Worm (Caenorhabditis elegans): ENCODE data around the gene sao-1.

ce11 chrV:13923851-13924250 is 39.9 kb upstream of the sao-1 start, which contains the start of gene srxa-11:
- TF ChIP-seq tbx-8 (GFP tag; optimal IDR thresholded peaks at IDR 0.05) = no peak
- TF ChIP-seq lsy-2 (tag; optimal IDR thresholded peaks at IDR 0.05) = no peak
- no peak for TF ChIP-seq elt-1 (tag; optimal IDR thresholded peaks at IDR 0.05; ENCODE audit: borderline replicate concordance, insufficient read depth)
- TF ChIP-seq blmp-1 (tag; optimal IDR thresholded peaks at IDR 0.05) = no peak
- no peak for TF ChIP-seq sem-2 (GFP tag; optimal IDR thresholded peaks at IDR 0.05)
- no peak for TF ChIP-seq unc-62 (GFP tag; optimal IDR thresholded peaks at IDR 0.05)
- TF ChIP-seq nhr-76 (tag; optimal IDR thresholded peaks at IDR 0.05) = no peak
- TF ChIP-seq pha-4 (tag; optimal IDR thresholded peaks at IDR 0.05) = no peak
- no peak for TF ChIP-seq lin-13 (tag; optimal IDR thresholded peaks at IDR 0.05)
- TF ChIP-seq flh-1 (GFP tag; optimal IDR thresholded peaks at IDR 0.05) = no peak

Data from whole organism, mixed stage, embryonic.